Worm (Caenorhabditis elegans) whole organism, mixed stage, embryonic: ENCODE data around the gene sri-38.

Source experiments
- M03D4.4 ChIP-seq: sonication (generic microtip); optimal IDR thresholded peaks from 2 replicates; lab custom pipeline; 2017; ENCODE audit warnings: mild to moderate bottlenecking, missing genetic modification characterization, missing compliant biosample characterization
- bed-3 ChIP-seq: fragments of 200-800 bp; sonication (Bioruptor generic); optimal IDR thresholded peaks from 3 replicates; lab custom pipeline; 2018; ENCODE audit warnings: mild to moderate bottlenecking, missing genetic modification characterization, moderate library complexity, missing compliant biosample characterization
- ceh-43 ChIP-seq: fragments of 200-800 bp; sonication (Bioruptor generic); optimal IDR thresholded peaks from 2 replicates; lab custom pipeline; 2018; ENCODE audit warnings: mild to moderate bottlenecking, missing genetic modification characterization, moderate library complexity, missing compliant biosample characterization
- ceh-83 ChIP-seq: fragments of 200-800 bp; sonication (Bioruptor generic); optimal IDR thresholded peaks from 2 replicates; lab custom pipeline; 2018; ENCODE audit warnings: mild to moderate bottlenecking, missing genetic modification characterization, missing compliant biosample characterization
- elt-3 ChIP-seq: fragments of 150-350 bp; optimal IDR thresholded peaks from 2 replicates; lab custom pipeline; 2014; ENCODE audit warnings: missing biosample characterization, missing genetic modification characterization
- hlh-1 ChIP-seq: fragments of 150-350 bp; optimal IDR thresholded peaks from 2 replicates; lab custom pipeline; 2014; ENCODE audit warnings: missing biosample characterization, missing genetic modification reagents, missing genetic modification characterization
- lin-13 ChIP-seq: fragments of 150-350 bp; optimal IDR thresholded peaks from 2 replicates; lab custom pipeline; 2014; ENCODE audit warnings: missing biosample characterization, missing genetic modification characterization
- lsy-2 ChIP-seq: fragments of 150-350 bp; optimal IDR thresholded peaks from 2 replicates; lab custom pipeline; 2014; ENCODE audit warnings: missing biosample characterization, missing genetic modification characterization
- nhr-76 ChIP-seq: sonication (generic microtip); optimal IDR thresholded peaks from 2 replicates; lab custom pipeline; 2017; ENCODE audit warnings: missing biosample characterization, missing genetic modification characterization
- tbx-8 ChIP-seq: fragments of 200-800 bp; sonication (Bioruptor generic); optimal IDR thresholded peaks from 2 replicates; lab custom pipeline; 2018; ENCODE audit warnings: mild to moderate bottlenecking, missing genetic modification characterization, moderate library complexity, missing compliant biosample characterization
- unc-39 ChIP-seq: fragments of 150-350 bp; optimal IDR thresholded peaks from 2 replicates; lab custom pipeline; 2014; ENCODE audit warnings: missing biosample characterization, missing genetic modification characterization

ce11 chrII:2659364-2659763, 48.7 kb downstream of the sri-38 start, which contains the start of gene gcy-21:
- TF ChIP-seq ceh-43, result no peak
- TF ChIP-seq ceh-83 (GFP tag; lab: Kevin White, UChicago), result no peak
- no peak for TF ChIP-seq nhr-76 (tag; lab: Kevin White, UChicago)
- no peak for TF ChIP-seq lsy-2 (tag; lab: Kevin White, UChicago)
- TF ChIP-seq lin-13, result no peak
- no peak for TF ChIP-seq bed-3 (GFP tag; lab: Kevin White, UChicago)
- no peak for TF ChIP-seq tbx-8 (GFP tag; lab: Kevin White, UChicago)
- TF ChIP-seq hlh-1, result no peak
- TF ChIP-seq M03D4.4 (tag; lab: Kevin White, UChicago), result no peak
- TF ChIP-seq elt-3 (tag; lab: Kevin White, UChicago), result no peak
- TF ChIP-seq unc-39 (tag; lab: Kevin White, UChicago), result no peak
